Fruit fly (Drosophila melanogaster) whole organism, pupa: ENCODE data around the gene CG10096.

Experiments used
- CG32121 ChIP-seq: fragments of 200-800 bp; sonication (Bioruptor generic); IDR thresholded peaks from 2 replicates; pipeline ENCODE4 v1.3.6; 2022; ENCODE audit warnings: missing biosample characterization, missing genetic modification characterization
- fd96Ca ChIP-seq: fragments of 200-800 bp; sonication (Bioruptor generic); IDR thresholded peaks from 3 replicates; pipeline ENCODE4 v1.3.6; 2022; ENCODE audit warnings: missing biosample characterization, missing genetic modification characterization

DNA sequence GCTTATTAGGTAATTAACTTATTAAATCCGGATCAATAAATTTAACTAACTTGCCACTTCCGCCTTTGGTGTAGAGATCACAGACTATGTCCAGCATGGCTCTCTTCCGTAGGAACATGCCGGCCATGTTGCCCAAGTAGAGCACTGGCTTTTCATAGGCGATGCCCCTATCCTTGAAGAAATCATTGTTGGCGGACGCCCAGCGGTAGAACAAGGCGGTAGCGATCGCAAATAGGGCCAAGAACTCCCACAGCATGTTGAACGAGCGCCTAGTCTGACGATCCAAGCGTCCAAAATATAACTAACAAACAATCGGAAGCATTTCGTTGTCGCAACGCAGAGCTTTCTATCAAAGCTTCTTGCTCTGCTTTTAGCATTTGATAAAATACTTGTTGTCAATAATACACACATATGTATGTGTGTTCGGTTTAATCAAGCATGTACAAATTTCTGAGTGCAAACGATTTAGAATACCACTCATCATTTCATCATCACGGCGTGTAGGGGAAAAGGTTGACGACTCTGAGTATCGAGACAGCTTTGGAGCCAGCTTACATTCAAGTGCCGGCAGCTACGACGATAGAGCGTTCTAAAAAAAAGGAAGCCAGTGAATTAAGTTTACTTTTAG lies 3.0 kb upstream of the CG10096 start, which contains the start of gene Cyp9f3:
- TF ChIP-seq fd96Ca, result no peak
- TF ChIP-seq CG32121 (GFP tag; lab: Robert Waterston, UW), result no peak
